Fruit fly (Drosophila melanogaster): ENCODE data around the gene Nepl20.

The Nepl20 gene

dm6 chr3R:28886813-28887212 lies 6.2 kb downstream of the Nepl20 start:
- TF ChIP-seq CG8478 (optimal IDR thresholded peaks at IDR 0.05) (no peak), CTCF (optimal IDR thresholded peaks at IDR 0.05) (no peak)

- TF ChIP-seq CTCF (optimal IDR thresholded peaks at IDR 0.05) (peak; percentile 38 to 43), CG8478 (optimal IDR thresholded peaks at IDR 0.05) (no peak)
Observed at dm6 chr3R:28887559-28888432, 7.2 kb downstream of the Nepl20 start, which contains the start of the genes CG33203 and Doa. TSS of gene CG33203 (minus strand) at chr3R:28887709. TSS of gene Doa (plus strand) at chr3R:28888073.

- TF ChIP-seq CTCF (optimal IDR thresholded peaks at IDR 0.05) (no peak), CG8478 (optimal IDR thresholded peaks at IDR 0.05) (no peak)
Observed at dm6 chr3R:28888561-28889426, 8.2 kb downstream of the Nepl20 start.

DNA sequence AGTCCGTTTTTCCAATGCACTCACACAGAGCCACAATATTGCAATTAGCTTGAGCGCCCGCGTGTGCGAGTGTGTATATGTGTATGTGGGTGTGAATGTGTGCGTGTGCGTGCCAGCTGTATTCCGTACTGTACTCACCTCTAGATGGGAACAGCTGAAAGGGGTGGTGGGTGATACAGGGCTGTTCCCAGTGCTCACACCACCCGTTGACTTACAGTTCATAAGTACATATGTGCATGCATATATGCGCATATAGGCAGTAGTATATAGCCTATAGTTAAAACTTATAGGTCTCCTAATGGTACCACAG lies 8.8 kb downstream of the Nepl20 start:
- TF ChIP-seq CG8478 (optimal IDR thresholded peaks at IDR 0.05) (no peak), CTCF (optimal IDR thresholded peaks at IDR 0.05) (no peak)

- TF ChIP-seq CG8478 (optimal IDR thresholded peaks at IDR 0.05): no peak
- no peak for TF ChIP-seq CTCF (optimal IDR thresholded peaks at IDR 0.05)
Observed at dm6 chr3R:28891513-28892097, 11.0 kb downstream of the Nepl20 start.

DNA sequence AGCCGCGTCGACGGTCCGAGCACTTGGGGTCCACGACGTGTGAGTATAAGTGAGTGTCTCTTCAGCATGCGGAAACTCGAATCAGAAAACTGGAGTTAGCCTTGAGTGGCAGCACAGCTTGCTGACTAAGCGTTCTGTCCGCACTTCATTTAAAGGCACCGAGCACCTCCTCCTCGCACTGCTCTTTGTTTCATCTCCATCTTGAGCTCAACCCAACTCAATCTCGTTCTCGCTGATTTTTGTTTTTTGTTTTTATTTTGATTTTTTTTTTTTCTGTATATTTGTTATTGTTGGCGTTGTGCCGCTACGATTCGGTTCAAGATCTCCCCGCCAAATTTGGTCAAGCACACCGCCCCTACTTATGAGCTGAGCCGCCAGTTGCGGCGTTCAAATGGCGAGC lies 14.4 kb downstream of the Nepl20 start:
- no peak for TF ChIP-seq CG8478 (optimal IDR thresholded peaks at IDR 0.05)
- TF ChIP-seq CTCF (optimal IDR thresholded peaks at IDR 0.05): no peak

dm6 chr3R:28897891-28898290 lies 17.3 kb downstream of the Nepl20 start:
- TF ChIP-seq CTCF (optimal IDR thresholded peaks at IDR 0.05) (no peak), CG8478 (optimal IDR thresholded peaks at IDR 0.05) (no peak)

dm6 chr3R:28898921-28899545 lies 18.4 kb downstream of the Nepl20 start:
- TF ChIP-seq CTCF (optimal IDR thresholded peaks at IDR 0.05) (no peak), CG8478 (optimal IDR thresholded peaks at IDR 0.05) (no peak)

dm6 chr3R:28901468-28902163 lies 21.0 kb downstream of the Nepl20 start:
- TF ChIP-seq CG8478 (optimal IDR thresholded peaks at IDR 0.05) (no peak), CTCF (optimal IDR thresholded peaks at IDR 0.05) (no peak)

DNA sequence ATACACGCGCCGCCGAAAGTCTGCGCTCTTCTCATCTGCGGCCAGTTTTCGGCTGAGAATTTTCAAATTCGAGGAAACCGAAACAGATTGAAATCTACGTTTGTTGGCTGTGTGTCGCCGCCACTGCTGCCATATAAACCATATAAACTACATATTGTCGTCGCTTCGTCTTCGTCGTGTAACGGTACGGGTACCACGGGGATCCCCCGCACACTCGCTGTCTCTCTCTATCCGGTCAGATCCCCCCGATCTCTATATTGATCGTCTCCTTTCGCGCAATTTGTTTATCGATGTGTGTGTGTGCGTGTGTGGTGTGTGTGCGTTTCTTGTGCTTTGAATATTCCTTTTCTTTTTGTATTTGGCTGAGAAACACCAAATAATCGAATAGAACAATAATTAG lies 22.8 kb downstream of the Nepl20 start:
- TF ChIP-seq CTCF (optimal IDR thresholded peaks at IDR 0.05) (no peak), CG8478 (optimal IDR thresholded peaks at IDR 0.05) (no peak)

DNA sequence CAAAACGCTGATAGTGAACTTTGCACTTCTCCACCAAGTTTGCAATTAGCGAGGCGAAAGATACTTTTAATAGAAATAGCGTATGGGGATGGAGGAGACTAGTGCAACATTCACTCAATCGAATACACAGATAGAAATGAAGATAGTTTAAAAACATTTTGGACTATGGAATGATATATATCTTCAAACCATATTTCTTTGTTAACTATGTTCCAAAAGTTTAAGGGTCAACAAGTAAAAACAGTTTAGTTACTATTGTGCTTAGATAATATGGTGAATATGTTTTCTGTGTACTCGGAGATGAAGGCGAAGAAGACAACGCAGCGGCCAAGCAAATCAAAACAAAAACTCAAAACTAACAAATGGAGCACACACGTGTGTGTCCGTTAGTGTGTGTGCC lies 23.6 kb downstream of the Nepl20 start:
- no peak for TF ChIP-seq CTCF (optimal IDR thresholded peaks at IDR 0.05)
- no peak for TF ChIP-seq CG8478 (optimal IDR thresholded peaks at IDR 0.05)

- TF ChIP-seq CG8478 (optimal IDR thresholded peaks at IDR 0.05) (no peak), CTCF (optimal IDR thresholded peaks at IDR 0.05) (no peak)
Observed at dm6 chr3R:28904816-28905435, 24.3 kb downstream of the Nepl20 start.

- no peak for TF ChIP-seq CTCF (optimal IDR thresholded peaks at IDR 0.05)
- no peak for TF ChIP-seq CG8478 (optimal IDR thresholded peaks at IDR 0.05)
Observed at dm6 chr3R:28911758-28912157, 31.2 kb downstream of the Nepl20 start.

DNA sequence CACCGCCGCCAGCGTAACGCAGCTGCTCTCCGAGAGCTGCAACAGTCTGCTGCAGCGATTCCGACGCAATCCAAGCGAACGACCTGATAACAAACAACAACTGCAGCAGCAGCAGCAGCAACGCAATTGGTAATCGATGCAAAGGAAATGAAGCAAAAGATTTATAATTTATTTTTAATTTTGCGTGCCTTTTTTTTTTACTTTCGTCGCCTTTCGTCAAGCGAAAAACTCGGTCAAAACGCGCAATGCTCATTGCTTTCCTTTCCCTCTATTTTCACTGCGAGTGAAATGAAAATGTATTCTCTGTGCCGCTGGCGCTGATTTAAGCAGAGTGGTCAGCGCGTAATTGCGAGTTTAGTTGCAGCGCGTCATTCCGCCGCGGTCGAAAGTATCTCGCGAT lies 32.4 kb downstream of the Nepl20 start:
- TF ChIP-seq CG8478 (optimal IDR thresholded peaks at IDR 0.05) (no peak), CTCF (optimal IDR thresholded peaks at IDR 0.05) (no peak)
